Fruit fly (Drosophila melanogaster) whole organism, embryonic: ENCODE results near the gene eIF4G2.

ENCODE experiments used
- Adf1 ChIP-seq: fragments of 200-800 bp; sonication (Bioruptor generic); IDR thresholded peaks from 2 replicates; pipeline ENCODE4 v1.3.6; 2022; ENCODE audit warnings: missing biosample characterization, missing genetic modification characterization
- BEAF-32 ChIP-seq: fragments of 200-800 bp; sonication (Bioruptor generic); optimal IDR thresholded peaks from 3 replicates; lab custom pipeline; 2017; ENCODE audit warnings: missing biosample characterization, missing genetic modification characterization, mild to moderate bottlenecking, moderate library complexity, missing genetic modification reagents
- Bdp1 ChIP-seq: fragments of 200-800 bp; sonication (Bioruptor generic); optimal IDR thresholded peaks from 3 replicates; lab custom pipeline; 2016; ENCODE audit warnings: missing biosample characterization, missing genetic modification characterization
- Bteb2 ChIP-seq: fragments of 200-800 bp; sonication (Bioruptor generic); optimal IDR thresholded peaks from 2 replicates; lab custom pipeline; 2016; ENCODE audit warnings: missing biosample characterization, missing genetic modification characterization
- CG10462 ChIP-seq: fragments of 200-800 bp; sonication (Bioruptor generic); optimal IDR thresholded peaks from 2 replicates; lab custom pipeline; 2016; ENCODE audit warnings: missing biosample characterization, missing genetic modification characterization
- CG10565 ChIP-seq: fragments of 200-800 bp; sonication (Bioruptor generic); optimal IDR thresholded peaks from 3 replicates; lab custom pipeline; 2016; ENCODE audit warnings: missing biosample characterization, mild to moderate bottlenecking, missing genetic modification characterization
- CG11504 ChIP-seq: fragments of 200-800 bp; sonication (Bioruptor generic); optimal IDR thresholded peaks from 3 replicates; lab custom pipeline; 2019; ENCODE audit warnings: missing biosample characterization, mild to moderate bottlenecking, missing genetic modification characterization, moderate library complexity
- CG13287 ChIP-seq: fragments of 200-800 bp; sonication (Bioruptor generic); IDR thresholded peaks from 2 replicates; pipeline ENCODE4 v1.3.6; 2022; ENCODE audit warnings: missing biosample characterization, missing genetic modification characterization; ENCODE audit not compliant: partially characterized antibody
- CG13624 ChIP-seq: fragments of 200-800 bp; sonication (Bioruptor generic); optimal IDR thresholded peaks from 2 replicates; lab custom pipeline; 2016; ENCODE audit warnings: missing biosample characterization, missing genetic modification characterization
- CG1529 ChIP-seq: fragments of 200-800 bp; sonication (Bioruptor generic); optimal IDR thresholded peaks from 3 replicates; lab custom pipeline; 2018; ENCODE audit warnings: missing biosample characterization, missing genetic modification characterization
- CG15696 ChIP-seq: fragments of 200-800 bp; sonication (Bioruptor generic); optimal IDR thresholded peaks from 2 replicates; lab custom pipeline; 2019; ENCODE audit warnings: missing biosample characterization, mild to moderate bottlenecking, missing genetic modification characterization, moderate library complexity
- CG17612 ChIP-seq: fragments of 200-800 bp; sonication (Bioruptor generic); IDR thresholded peaks from 2 replicates; pipeline ENCODE4 v1.3.6; 2022; ENCODE audit warnings: missing biosample characterization, missing genetic modification characterization
- CG1792 ChIP-seq: fragments of 200-800 bp; sonication (Bioruptor generic); optimal IDR thresholded peaks from 2 replicates; lab custom pipeline; 2016; ENCODE audit warnings: missing biosample characterization, missing genetic modification characterization
- CG18476 ChIP-seq: fragments of 200-800 bp; sonication (Bioruptor generic); optimal IDR thresholded peaks from 2 replicates; lab custom pipeline; 2016; ENCODE audit warnings: missing biosample characterization, mild to moderate bottlenecking, missing genetic modification characterization
- CG33213 ChIP-seq: fragments of 200-800 bp; sonication (Bioruptor generic); optimal IDR thresholded peaks from 3 replicates; lab custom pipeline; 2016; ENCODE audit warnings: missing biosample characterization, missing genetic modification characterization
- CG3407 ChIP-seq: fragments of 200-800 bp; sonication (Bioruptor generic); optimal IDR thresholded peaks from 2 replicates; lab custom pipeline; 2018; ENCODE audit warnings: missing biosample characterization, mild to moderate bottlenecking, missing genetic modification characterization
- CG4404 ChIP-seq: fragments of 200-800 bp; sonication (Bioruptor generic); IDR thresholded peaks from 2 replicates; pipeline ENCODE4 v1.3.6; 2022; ENCODE audit warnings: missing biosample characterization, missing genetic modification characterization
- CG5953 ChIP-seq: fragments of 200-800 bp; sonication (Bioruptor generic); IDR thresholded peaks from 2 replicates; pipeline ENCODE4 v1.3.6; 2022; ENCODE audit warnings: missing biosample characterization, missing genetic modification characterization
- CG6654 ChIP-seq: fragments of 200-800 bp; sonication (Bioruptor generic); optimal IDR thresholded peaks from 2 replicates; lab custom pipeline; 2017; ENCODE audit warnings: missing biosample characterization, mild to moderate bottlenecking, missing genetic modification characterization
- CG6689 ChIP-seq: fragments of 200-800 bp; sonication (Bioruptor generic); IDR thresholded peaks from 2 replicates; pipeline ENCODE4 v1.3.6; 2022; ENCODE audit warnings: missing biosample characterization, missing genetic modification characterization
- CG7357 ChIP-seq: fragments of 200-800 bp; sonication (Bioruptor generic); IDR thresholded peaks from 3 replicates; pipeline ENCODE4 v1.3.6; 2022; ENCODE audit warnings: missing biosample characterization, missing genetic modification characterization
- CG7987 ChIP-seq: fragments of 200-800 bp; sonication (Bioruptor generic); optimal IDR thresholded peaks from 2 replicates; lab custom pipeline; 2018; ENCODE audit warnings: missing biosample characterization, mild to moderate bottlenecking, missing genetic modification characterization, moderate library complexity
- CG9817 ChIP-seq: fragments of 200-800 bp; sonication (Bioruptor generic); optimal IDR thresholded peaks from 2 replicates; lab custom pipeline; 2018; ENCODE audit warnings: missing biosample characterization, mild to moderate bottlenecking, missing genetic modification characterization, moderate library complexity
- D19B ChIP-seq: fragments of 200-800 bp; sonication (Bioruptor generic); optimal IDR thresholded peaks from 2 replicates; lab custom pipeline; 2017; ENCODE audit warnings: missing biosample characterization, mild to moderate bottlenecking, missing genetic modification characterization
- Dip3 ChIP-seq: fragments of 200-800 bp; sonication (Bioruptor generic); optimal IDR thresholded peaks from 3 replicates; lab custom pipeline; 2016; ENCODE audit warnings: missing biosample characterization, missing genetic modification characterization
- Dref ChIP-seq: fragments of 200-800 bp; sonication (Bioruptor generic); IDR thresholded peaks from 2 replicates; pipeline ENCODE4 v1.3.6; 2022; ENCODE audit warnings: missing biosample characterization, missing genetic modification characterization
- E2f1 ChIP-seq: fragments of 200-800 bp; sonication (Bioruptor generic); IDR thresholded peaks from 2 replicates; pipeline ENCODE4 v1.3.6; 2022; ENCODE audit warnings: missing biosample characterization, missing genetic modification characterization
- Eip74EF ChIP-seq, 2 experiments: fragments of 200-800 bp in 1 of 2; fragments of >200 bp in 1 of 2; sonication (Bioruptor generic) in 1 of 2; optimal IDR thresholded peaks; 2 replicates each; lab custom pipeline; 2017 to 2019; ENCODE audit warnings: missing biosample characterization in 2 of 2, missing genetic modification characterization in 2 of 2, mild to moderate bottlenecking in 1 of 2, moderate library complexity in 1 of 2
- Lpt ChIP-seq: fragments of >200 bp; optimal IDR thresholded peaks from 2 replicates; lab custom pipeline; 2018; ENCODE audit warnings: missing biosample characterization, missing genetic modification characterization
- Nf-YB ChIP-seq: fragments of 200-800 bp; sonication (Bioruptor generic); optimal IDR thresholded peaks from 3 replicates; lab custom pipeline; 2019; ENCODE audit warnings: missing biosample characterization, mild to moderate bottlenecking, missing genetic modification characterization, moderate library complexity
- Sox100B ChIP-seq: fragments of 200-800 bp; sonication (Bioruptor generic); optimal IDR thresholded peaks from 3 replicates; lab custom pipeline; 2018; ENCODE audit warnings: missing biosample characterization, mild to moderate bottlenecking, missing genetic modification characterization
- Sry-δ ChIP-seq: fragments of 200-800 bp; sonication (Bioruptor generic); optimal IDR thresholded peaks from 2 replicates; lab custom pipeline; 2016; ENCODE audit warnings: missing biosample characterization, missing genetic modification characterization
- Tbp ChIP-seq: fragments of >200 bp; optimal IDR thresholded peaks from 2 replicates; lab custom pipeline; 2018; ENCODE audit warnings: missing biosample characterization, missing genetic modification characterization
- ara ChIP-seq: fragments of 200-800 bp; sonication (Bioruptor generic); IDR thresholded peaks from 2 replicates; pipeline ENCODE4 v1.3.6; 2022; ENCODE audit warnings: missing biosample characterization, missing genetic modification characterization
- btn ChIP-seq: fragments of 200-800 bp; sonication (Bioruptor generic); optimal IDR thresholded peaks from 2 replicates; lab custom pipeline; 2016; ENCODE audit warnings: missing biosample characterization, missing genetic modification characterization
- crp ChIP-seq, 2 experiments: fragments of 200-800 bp; sonication (Bioruptor generic); optimal IDR thresholded peaks; 2 replicates in 1 of 2; 3 replicates in 1 of 2; lab custom pipeline; 2017; ENCODE audit warnings: missing biosample characterization in 2 of 2, missing genetic modification characterization in 2 of 2, mild to moderate bottlenecking in 1 of 2, moderate library complexity in 1 of 2
- dati ChIP-seq: fragments of 200-800 bp; sonication (Bioruptor generic); IDR thresholded peaks from 2 replicates; pipeline ENCODE4 v1.3.6; 2022; ENCODE audit warnings: missing biosample characterization, missing genetic modification characterization
- fd64A ChIP-seq: fragments of 200-800 bp; sonication (Bioruptor generic); optimal IDR thresholded peaks from 3 replicates; lab custom pipeline; 2018; ENCODE audit warnings: missing biosample characterization, mild to moderate bottlenecking, missing genetic modification characterization
- hb ChIP-seq: fragments of 200-800 bp; sonication (Bioruptor generic); IDR thresholded peaks from 3 replicates; pipeline ENCODE4 v1.3.6; 2022; ENCODE audit warnings: missing biosample characterization, missing genetic modification characterization; ENCODE audit not compliant: partially characterized antibody
- her ChIP-seq: fragments of 200-800 bp; sonication (Bioruptor generic); optimal IDR thresholded peaks from 2 replicates; lab custom pipeline; 2016; ENCODE audit warnings: missing biosample characterization, missing genetic modification characterization
- inv ChIP-seq: fragments of 200-800 bp; sonication (Bioruptor generic); IDR thresholded peaks from 2 replicates; pipeline ENCODE4 v1.3.6; 2022; ENCODE audit warnings: missing biosample characterization, missing genetic modification characterization; ENCODE audit not compliant: partially characterized antibody
- nerfin-2 ChIP-seq: fragments of 200-800 bp; sonication (Bioruptor generic); IDR thresholded peaks from 2 replicates; pipeline ENCODE4 v1.3.6; 2022; ENCODE audit warnings: missing biosample characterization, missing genetic modification characterization; ENCODE audit not compliant: partially characterized antibody
- prd ChIP-seq, 3 experiments: fragments of >200 bp in 2 of 3; fragments of 200-800 bp in 1 of 3; sonication (Bioruptor generic) in 1 of 3; optimal IDR thresholded peaks in 2 of 3; IDR thresholded peaks in 1 of 3; 2 replicates in 2 of 3; 3 replicates in 1 of 3; pipeline versions ENCODE4 v1.3.6 to Lab custom; 2017 to 2022; ENCODE audit warnings: missing biosample characterization in 1 of 3, missing genetic modification characterization in 1 of 3
- pros ChIP-seq: fragments of 200-800 bp; sonication (Bioruptor generic); optimal IDR thresholded peaks from 3 replicates; lab custom pipeline; 2019; ENCODE audit warnings: missing biosample characterization, mild to moderate bottlenecking, missing genetic modification characterization, moderate library complexity
- repo ChIP-seq: fragments of 200-800 bp; sonication (Bioruptor generic); optimal IDR thresholded peaks from 2 replicates; lab custom pipeline; 2016; ENCODE audit warnings: missing biosample characterization, missing genetic modification characterization
- unc-4 ChIP-seq: fragments of 200-800 bp; sonication (Bioruptor generic); IDR thresholded peaks from 2 replicates; pipeline ENCODE4 v1.3.6; 2022; ENCODE audit warnings: missing biosample characterization, missing genetic modification characterization; ENCODE audit not compliant: partially characterized antibody
- zen ChIP-seq: fragments of 200-800 bp; sonication (Bioruptor generic); optimal IDR thresholded peaks from 3 replicates; lab custom pipeline; 2018; ENCODE audit warnings: missing biosample characterization, mild to moderate bottlenecking, missing genetic modification characterization, moderate library complexity

eIF4G2 gene

DNA sequence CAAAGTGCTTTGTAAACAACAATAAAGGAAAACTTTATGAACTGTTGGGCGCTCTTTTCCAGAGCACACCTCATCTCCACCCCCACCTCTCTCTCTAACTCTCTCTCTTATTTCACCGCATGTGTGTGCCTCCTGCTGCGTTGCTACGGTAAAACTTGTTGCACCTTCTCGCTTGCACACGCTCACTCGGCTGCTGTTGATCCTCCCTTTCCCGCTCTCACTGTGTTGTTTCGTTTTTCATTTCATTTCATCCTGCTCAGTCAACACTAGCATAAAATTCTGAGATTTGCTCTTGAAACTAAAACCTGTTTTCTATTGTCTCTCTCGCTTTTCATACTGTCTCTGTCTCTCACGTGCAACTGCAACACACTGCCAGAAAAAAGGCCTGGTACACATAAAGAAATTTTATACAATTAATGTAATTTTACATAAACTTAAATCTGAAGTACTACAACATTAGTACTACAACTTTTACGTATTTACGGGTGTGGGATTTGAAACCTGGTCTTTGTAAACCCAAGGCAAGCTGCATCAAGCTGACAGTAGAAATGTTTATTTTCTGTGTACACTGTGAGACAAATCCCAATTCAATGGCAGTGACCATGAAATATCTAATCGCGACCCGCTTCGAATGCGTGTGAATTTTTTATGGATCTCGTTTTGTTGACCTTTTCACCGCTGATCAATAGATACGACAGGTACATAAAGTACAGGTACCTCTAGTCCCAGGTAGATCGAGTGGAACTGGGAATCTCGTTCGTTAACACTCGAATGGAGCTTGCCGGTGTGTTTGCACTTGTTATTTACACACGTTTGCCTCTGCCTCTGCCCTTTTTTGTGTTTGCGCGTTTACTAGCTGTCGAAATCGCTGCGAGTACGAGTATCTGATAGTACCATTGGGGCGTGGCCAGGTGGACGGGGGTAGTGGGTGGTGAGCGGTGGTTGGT, 36.3 kb downstream of the eIF4G2 start (continued):
- TF ChIP-seq CG33213 (GFP tag; lab: Kevin White, UChicago) = peak; percentile 39
- no peak for TF ChIP-seq inv (GFP tag; lab: Robert Waterston, UW)
- TF ChIP-seq repo = peak; percentile 43
- TF ChIP-seq prd (optimal IDR thresholded peaks at IDR 0.05; lab: Kevin White, UChicago) = no peak
- TF ChIP-seq prd (GFP tag; IDR thresholded peaks at IDR 0.05; lab: Robert Waterston, UW) = peak; percentile 94
- TF ChIP-seq Dref (GFP tag; lab: Robert Waterston, UW) = no peak
- peak; percentile 63 for TF ChIP-seq pros (GFP tag; lab: Kevin White, UChicago)
- TF ChIP-seq CG6654 (GFP tag; lab: Kevin White, UChicago) = peak; percentile 65
- TF ChIP-seq CG4404 = peak; percentile 93
- peak; percentile 19 for TF ChIP-seq Dip3 (GFP tag; lab: Kevin White, UChicago)
- TF ChIP-seq Lpt (GFP tag; lab: Kevin White, UChicago) = no peak
- TF ChIP-seq D19B = peak; percentile 44
- no peak for TF ChIP-seq Tbp
- peak; percentile 78 for TF ChIP-seq E2f1 (GFP tag; lab: Robert Waterston, UW)
- TF ChIP-seq CG13624 (GFP tag; lab: Kevin White, UChicago) = peak; percentile 61
- peak; percentile 50 for TF ChIP-seq her (GFP tag; lab: Kevin White, UChicago)
- peak; percentile 93 for TF ChIP-seq ara (GFP tag; lab: Robert Waterston, UW)
- TF ChIP-seq Sry-δ = peak; percentile 27
- TF ChIP-seq BEAF-32 = no peak
- TF ChIP-seq hb (GFP tag; lab: Robert Waterston, UW) = no peak
- peak; percentile 83 for TF ChIP-seq CG7357 (GFP tag; lab: Robert Waterston, UW)
- peak; percentile 87 for TF ChIP-seq Sox100B (GFP tag; lab: Kevin White, UChicago)
- peak; percentile 90 for TF ChIP-seq CG11504 (tag; lab: Kevin White, UChicago)
- TF ChIP-seq dati = peak; percentile 66
- TF ChIP-seq crp (GFP tag; optimal IDR thresholded peaks at IDR 0.05; lab: Kevin White, UChicago) = peak in 1 of 2 experiments; percentile 51
- no peak for TF ChIP-seq CG13287 (GFP tag; lab: Robert Waterston, UW)
- TF ChIP-seq Bdp1 (GFP tag; lab: Kevin White, UChicago) = peak; percentile 72
- 0 out of 2 replicates have a peak, but pooled peaks have one; percentile 22 for TF ChIP-seq nerfin-2 (GFP tag; lab: Robert Waterston, UW)
- TF ChIP-seq CG3407 (GFP tag; lab: Kevin White, UChicago) = peak; percentile 84
- TF ChIP-seq zen (tag; lab: Kevin White, UChicago) = peak; percentile 92
- peak; percentile 89 for TF ChIP-seq CG1529 (GFP tag; lab: Kevin White, UChicago)
- TF ChIP-seq Bteb2 = peak; percentile 32
- peak; percentile 64 for TF ChIP-seq Nf-YB
- TF ChIP-seq CG10462 (GFP tag; lab: Kevin White, UChicago) = peak; percentile 84
- peak; percentile 66 for TF ChIP-seq CG10565
- TF ChIP-seq CG15696 = peak; percentile 94
- no peak for TF ChIP-seq unc-4 (GFP tag; lab: Robert Waterston, UW)
- peak; percentile 70 for TF ChIP-seq CG1792 (GFP tag; lab: Kevin White, UChicago)
- TF ChIP-seq CG17612 = no peak; the same call in 1 of the 2 replicates
- TF ChIP-seq Adf1 = peak; percentile 65
- TF ChIP-seq CG9817 (tag; lab: Kevin White, UChicago) = peak; percentile 32
- TF ChIP-seq CG5953 = peak; percentile 71
- peak; percentile 88 for TF ChIP-seq CG7987 (GFP tag; lab: Kevin White, UChicago)
- peak; percentile 87 for TF ChIP-seq CG18476 (GFP tag; lab: Kevin White, UChicago)
- peak; percentile 89 for TF ChIP-seq CG6689
- TF ChIP-seq Eip74EF (GFP tag; optimal IDR thresholded peaks at IDR 0.05; lab: Kevin White, UChicago) = peak in 1 of 2 experiments; percentile 80
- peak; percentile 63 for TF ChIP-seq btn (GFP tag; lab: Kevin White, UChicago)
- TF ChIP-seq fd64A (GFP tag; lab: Kevin White, UChicago) = peak; percentile 55
